Worm (Caenorhabditis elegans) whole organism, L3 larva: ENCODE data around the gene T01C8.2.

Experiments
- ZK546.5 ChIP-seq: sonication (generic microtip); optimal IDR thresholded peaks from 2 replicates; lab custom pipeline; 2017; ENCODE audit warnings: missing biosample characterization, missing genetic modification characterization
- aly-2 ChIP-seq: fragments of 150-350 bp; optimal IDR thresholded peaks from 2 replicates; lab custom pipeline; 2014; ENCODE audit warnings: missing biosample characterization, missing genetic modification characterization
- ama-1 ChIP-seq: fragments of 150-350 bp; optimal IDR thresholded peaks from 2 replicates; lab custom pipeline; 2018
- daf-12 ChIP-seq: fragments of 150-350 bp; optimal IDR thresholded peaks from 2 replicates; lab custom pipeline; 2014; ENCODE audit warnings: missing biosample characterization, missing genetic modification reagents, missing genetic modification characterization
- fkh-10 ChIP-seq: sonication (generic microtip); optimal IDR thresholded peaks from 2 replicates; lab custom pipeline; 2017; ENCODE audit warnings: missing biosample characterization, missing genetic modification reagents, missing genetic modification characterization
- fos-1 ChIP-seq: fragments of 150-350 bp; optimal IDR thresholded peaks from 2 replicates; lab custom pipeline; 2014; ENCODE audit warnings: missing biosample characterization, missing genetic modification characterization
- nhr-12 ChIP-seq: fragments of 150-350 bp; optimal IDR thresholded peaks from 2 replicates; lab custom pipeline; 2014; ENCODE audit warnings: missing biosample characterization, missing genetic modification characterization
- pha-4 ChIP-seq: fragments of 150-350 bp; optimal IDR thresholded peaks from 2 replicates; lab custom pipeline; 2014; ENCODE audit warnings: missing biosample characterization, missing genetic modification reagents, missing genetic modification characterization
- pqm-1 ChIP-seq: fragments of 150-350 bp; optimal IDR thresholded peaks from 2 replicates; lab custom pipeline; 2017; ENCODE audit warnings: missing biosample characterization, missing genetic modification characterization, inconsistent platforms
- skn-1 ChIP-seq: fragments of 150-350 bp; optimal IDR thresholded peaks from 2 replicates; lab custom pipeline; 2014; ENCODE audit warnings: missing biosample characterization, missing genetic modification characterization
- unc-62 ChIP-seq: fragments of 150-350 bp; sonication (generic microtip); optimal IDR thresholded peaks from 4 replicates; lab custom pipeline; 2014; ENCODE audit warnings: missing biosample characterization, missing genetic modification reagents, missing genetic modification characterization
- zag-1 ChIP-seq: fragments of 150-350 bp; optimal IDR thresholded peaks from 2 replicates; lab custom pipeline; 2014; ENCODE audit warnings: missing biosample characterization, missing genetic modification characterization

- no peak for TF ChIP-seq unc-62
- no peak for TF ChIP-seq ZK546.5 (tag; lab: Kevin White, UChicago)
- no peak for TF ChIP-seq fos-1 (tag; lab: Kevin White, UChicago)
- TF ChIP-seq skn-1, result no peak
- no peak for TF ChIP-seq daf-12 (tag; lab: Kevin White, UChicago)
- no peak for TF ChIP-seq zag-1 (tag; lab: Kevin White, UChicago)
- no peak for TF ChIP-seq ama-1 (lab: Kevin White, UChicago)
- no peak for TF ChIP-seq fkh-10 (GFP tag; lab: Kevin White, UChicago)
- TF ChIP-seq aly-2 (tag; lab: Kevin White, UChicago), result no peak
- TF ChIP-seq nhr-12, result no peak
- TF ChIP-seq pqm-1, result no peak
- TF ChIP-seq pha-4 (tag; lab: Kevin White, UChicago), result no peak
Observed at ce11 chrX:16836304-16836703, 50.1 kb downstream of the T01C8.2 start, which contains the start of gene F41G4.7.
